Worm (Caenorhabditis elegans): ENCODE data around the gene str-168.

DNA sequence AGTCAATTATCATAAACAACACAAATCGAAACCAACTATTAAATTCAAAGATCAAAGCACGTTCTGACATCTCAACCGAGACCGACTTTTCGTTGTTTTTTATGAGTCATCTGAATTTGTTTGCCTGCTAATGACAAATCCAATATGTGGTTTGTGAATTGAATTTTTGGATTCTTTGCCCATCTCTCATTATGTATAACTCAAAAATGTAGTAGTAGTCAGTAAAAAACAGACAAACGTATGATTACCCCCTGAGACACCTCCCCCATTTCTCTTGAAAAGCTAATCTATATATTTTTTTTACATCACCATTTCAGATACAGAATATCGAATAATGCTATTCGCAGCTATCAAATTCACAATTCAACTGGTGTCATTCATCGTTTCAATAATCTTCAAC is 7.0 kb downstream of the str-168 start, which contains the start of gene str-169:
- TF ChIP-seq nhr-77 (tag; optimal IDR thresholded peaks at IDR 0.05) = no peak
- TF ChIP-seq fos-1 (tag; optimal IDR thresholded peaks at IDR 0.05) = no peak
- no peak for TF ChIP-seq ceh-9 (tag; optimal IDR thresholded peaks at IDR 0.05)
- TF ChIP-seq mdl-1 (tag; optimal IDR thresholded peaks at IDR 0.05) = no peak
- TF ChIP-seq egl-27 (tag; optimal IDR thresholded peaks at IDR 0.05) = no peak
- no peak for TF ChIP-seq lin-39 (tag; optimal IDR thresholded peaks at IDR 0.05)
- no peak for TF ChIP-seq nfya-1 (tag; optimal IDR thresholded peaks at IDR 0.05; ENCODE audit: insufficient read depth)
- TF ChIP-seq zag-1 (tag; optimal IDR thresholded peaks at IDR 0.05) = no peak
- no peak for TF ChIP-seq ama-1 (optimal IDR thresholded peaks at IDR 0.05)
- TF ChIP-seq unc-39 (tag; optimal IDR thresholded peaks at IDR 0.05) = no peak
- TF ChIP-seq fkh-10 (GFP tag; optimal IDR thresholded peaks at IDR 0.05) = no peak

Data from whole organism, L3 larva.